Worm (Caenorhabditis elegans): Measurements from ENCODE around the gene F17E9.4.

- no peak for TF ChIP-seq flt-1 (GFP tag; IDR thresholded peaks at IDR 0.05)
- TF ChIP-seq tab-1 (GFP tag; IDR thresholded peaks at IDR 0.05), result no peak
- no peak for TF ChIP-seq med-1 (GFP tag; optimal IDR thresholded peaks at IDR 0.05; ENCODE audit: insufficient read depth)
- TF ChIP-seq klf-2 (GFP tag; conservative IDR thresholded peaks at IDR 0.05), result no peak
- TF ChIP-seq ztf-23 (GFP tag; IDR thresholded peaks at IDR 0.05), result no peak
These were observed 48.5 kb upstream of the F17E9.4 start, which contains the start of gene F35H10.6 for ce11 chrIV:8299636-8300035.
